Fruit fly (Drosophila melanogaster) whole organism, embryonic: ENCODE data around the gene Fic.

Experiments
- Antp ChIP-seq: fragments of 200-800 bp; sonication (Bioruptor generic); optimal IDR thresholded peaks from 3 replicates; lab custom pipeline; 2016; ENCODE audit warnings: missing biosample characterization, missing genetic modification characterization
- Asciz ChIP-seq: fragments of 200-800 bp; sonication (Bioruptor generic); optimal IDR thresholded peaks from 2 replicates; lab custom pipeline; 2017; ENCODE audit warnings: missing biosample characterization, mild to moderate bottlenecking, missing genetic modification characterization, missing genetic modification reagents
- CG11085 ChIP-seq: fragments of 200-800 bp; sonication (Bioruptor generic); IDR thresholded peaks from 2 replicates; pipeline ENCODE4 v1.3.6; 2022; ENCODE audit warnings: missing biosample characterization, missing genetic modification characterization
- CG11695 ChIP-seq: fragments of 200-800 bp; sonication (Bioruptor generic); IDR thresholded peaks from 3 replicates; pipeline ENCODE4 v1.3.6; 2022; ENCODE audit warnings: missing biosample characterization, missing genetic modification characterization
- CG12942 ChIP-seq: fragments of 200-800 bp; sonication (Bioruptor generic); optimal IDR thresholded peaks from 3 replicates; lab custom pipeline; 2016; ENCODE audit warnings: missing biosample characterization, missing genetic modification characterization
- CG14014 ChIP-seq: fragments of 200-800 bp; sonication (Bioruptor generic); IDR thresholded peaks from 2 replicates; pipeline ENCODE4 v1.3.6; 2022; ENCODE audit warnings: missing biosample characterization, missing genetic modification characterization
- CG15514 ChIP-seq: fragments of 200-800 bp; sonication (Bioruptor generic); optimal IDR thresholded peaks from 3 replicates; lab custom pipeline; 2017; ENCODE audit warnings: missing biosample characterization, missing genetic modification characterization, mild to moderate bottlenecking, moderate library complexity, missing genetic modification reagents
- CG16863 ChIP-seq: fragments of 200-800 bp; sonication (Bioruptor generic); optimal IDR thresholded peaks from 3 replicates; lab custom pipeline; 2016; ENCODE audit warnings: missing biosample characterization, missing genetic modification characterization
- CG18262 ChIP-seq: fragments of 200-800 bp; optimal IDR thresholded peaks from 3 replicates; lab custom pipeline; 2019; ENCODE audit warnings: missing biosample characterization, mild to moderate bottlenecking, missing genetic modification characterization, moderate library complexity
- CG30020 ChIP-seq: fragments of 200-800 bp; optimal IDR thresholded peaks from 2 replicates; lab custom pipeline; 2019; ENCODE audit warnings: missing biosample characterization, mild to moderate bottlenecking, missing genetic modification characterization, moderate library complexity
- CG31224 ChIP-seq: fragments of 200-800 bp; sonication (Bioruptor generic); IDR thresholded peaks from 2 replicates; pipeline ENCODE4 v1.3.6; 2022; ENCODE audit warnings: missing biosample characterization, missing genetic modification characterization
- CG4360 ChIP-seq: fragments of 200-800 bp; sonication (Bioruptor generic); IDR thresholded peaks from 2 replicates; pipeline ENCODE4 v1.3.6; 2022; ENCODE audit warnings: missing biosample characterization, missing genetic modification characterization
- CG6689 ChIP-seq: fragments of 200-800 bp; sonication (Bioruptor generic); IDR thresholded peaks from 2 replicates; pipeline ENCODE4 v1.3.6; 2022; ENCODE audit warnings: missing biosample characterization, missing genetic modification characterization
- CG6765 ChIP-seq: fragments of 200-800 bp; sonication (Bioruptor generic); optimal IDR thresholded peaks from 3 replicates; lab custom pipeline; 2017; ENCODE audit warnings: missing biosample characterization, mild to moderate bottlenecking, missing genetic modification characterization
- CG7928 ChIP-seq: fragments of 200-800 bp; sonication (Bioruptor generic); optimal IDR thresholded peaks from 2 replicates; lab custom pipeline; 2017; ENCODE audit warnings: missing biosample characterization, mild to moderate bottlenecking, missing genetic modification characterization
- CG8388 ChIP-seq: fragments of 200-800 bp; sonication (Bioruptor generic); optimal IDR thresholded peaks from 2 replicates; lab custom pipeline; 2019; ENCODE audit warnings: missing biosample characterization, mild to moderate bottlenecking, missing genetic modification characterization, moderate library complexity
- CG8478 ChIP-seq: fragments of >200 bp; optimal IDR thresholded peaks from 2 replicates; lab custom pipeline; 2018
- CG8765 ChIP-seq: fragments of 200-800 bp; sonication (Bioruptor generic); IDR thresholded peaks from 2 replicates; pipeline ENCODE4 v1.3.6; 2022; ENCODE audit warnings: missing biosample characterization, missing genetic modification characterization
- CG9609 ChIP-seq: fragments of 200-800 bp; sonication (Bioruptor generic); optimal IDR thresholded peaks from 3 replicates; lab custom pipeline; 2016; ENCODE audit warnings: missing biosample characterization, missing genetic modification characterization
- Chrac-16 ChIP-seq: fragments of 200-800 bp; sonication (Bioruptor generic); optimal IDR thresholded peaks from 3 replicates; lab custom pipeline; 2016; ENCODE audit warnings: missing biosample characterization, missing genetic modification characterization
- CkIIα-i1 ChIP-seq: fragments of 200-800 bp; sonication (Bioruptor generic); IDR thresholded peaks from 2 replicates; pipeline ENCODE4 v1.3.6; 2022; ENCODE audit warnings: missing biosample characterization, missing genetic modification characterization
- Dad ChIP-seq: fragments of 200-800 bp; sonication (Bioruptor generic); optimal IDR thresholded peaks from 3 replicates; lab custom pipeline; 2016; ENCODE audit warnings: missing biosample characterization, missing genetic modification characterization
- Dip2 ChIP-seq: fragments of 200-800 bp; sonication (Bioruptor generic); IDR thresholded peaks from 2 replicates; pipeline ENCODE4 v1.3.6; 2022; ENCODE audit warnings: missing biosample characterization, missing genetic modification characterization
- Doc2 ChIP-seq: fragments of 200-800 bp; sonication (Bioruptor generic); IDR thresholded peaks from 2 replicates; pipeline ENCODE4 v1.3.6; 2022; ENCODE audit warnings: missing biosample characterization, missing genetic modification characterization
- Ets97D ChIP-seq: fragments of 200-800 bp; sonication (Bioruptor generic); optimal IDR thresholded peaks from 3 replicates; lab custom pipeline; 2016; ENCODE audit warnings: missing biosample characterization, missing genetic modification characterization
- MESR4 ChIP-seq: fragments of 200-800 bp; sonication (Bioruptor generic); optimal IDR thresholded peaks from 2 replicates; lab custom pipeline; 2018; ENCODE audit warnings: missing biosample characterization, mild to moderate bottlenecking, missing genetic modification characterization, moderate library complexity
- Meics ChIP-seq: fragments of 200-800 bp; sonication (Bioruptor generic); optimal IDR thresholded peaks from 2 replicates; lab custom pipeline; 2017; ENCODE audit warnings: missing biosample characterization, mild to moderate bottlenecking, missing genetic modification characterization
- Sin3A ChIP-seq: fragments of >200 bp; optimal IDR thresholded peaks from 2 replicates; lab custom pipeline; 2018
- Tbp ChIP-seq: fragments of >200 bp; optimal IDR thresholded peaks from 2 replicates; lab custom pipeline; 2018; ENCODE audit warnings: missing biosample characterization, missing genetic modification characterization
- amos ChIP-seq: fragments of 200-800 bp; sonication (Bioruptor generic); IDR thresholded peaks from 2 replicates; pipeline ENCODE4 v1.3.6; 2022; ENCODE audit warnings: missing biosample characterization, missing genetic modification characterization; ENCODE audit not compliant: partially characterized antibody
- bigmax ChIP-seq: fragments of 200-800 bp; sonication (Bioruptor generic); optimal IDR thresholded peaks from 2 replicates; lab custom pipeline; 2018; ENCODE audit warnings: missing biosample characterization, mild to moderate bottlenecking, missing genetic modification characterization
- crol ChIP-seq: fragments of 200-800 bp; sonication (Bioruptor generic); IDR thresholded peaks from 2 replicates; pipeline ENCODE4 v1.3.6; 2022; ENCODE audit warnings: missing biosample characterization, missing genetic modification characterization
- danr ChIP-seq: fragments of 200-800 bp; sonication (Bioruptor generic); IDR thresholded peaks from 2 replicates; pipeline ENCODE4 v1.3.6; 2022; ENCODE audit warnings: missing biosample characterization, missing genetic modification characterization
- dati ChIP-seq: fragments of 200-800 bp; sonication (Bioruptor generic); IDR thresholded peaks from 2 replicates; pipeline ENCODE4 v1.3.6; 2022; ENCODE audit warnings: missing biosample characterization, missing genetic modification characterization
- eyg ChIP-seq: fragments of 200-800 bp; sonication (Bioruptor generic); optimal IDR thresholded peaks from 3 replicates; lab custom pipeline; 2016; ENCODE audit warnings: missing biosample characterization, missing genetic modification characterization
- fru ChIP-seq: fragments of >200 bp; optimal IDR thresholded peaks from 2 replicates; lab custom pipeline; 2017
- gcm ChIP-seq: fragments of 200-800 bp; sonication (Bioruptor generic); optimal IDR thresholded peaks from 2 replicates; lab custom pipeline; 2019; ENCODE audit warnings: missing biosample characterization, mild to moderate bottlenecking, missing genetic modification characterization, moderate library complexity
- gcm2 ChIP-seq: fragments of 200-800 bp; sonication (Bioruptor generic); optimal IDR thresholded peaks from 2 replicates; lab custom pipeline; 2016; ENCODE audit warnings: missing biosample characterization, missing genetic modification characterization
- grau ChIP-seq: fragments of 200-800 bp; optimal IDR thresholded peaks from 3 replicates; lab custom pipeline; 2019; ENCODE audit warnings: missing biosample characterization, mild to moderate bottlenecking, missing genetic modification characterization, moderate library complexity
- grn ChIP-seq: fragments of 200-800 bp; sonication (Bioruptor generic); optimal IDR thresholded peaks from 3 replicates; lab custom pipeline; 2017; ENCODE audit warnings: missing biosample characterization, missing genetic modification characterization
- jigr1 ChIP-seq: fragments of 200-800 bp; sonication (Bioruptor generic); IDR thresholded peaks from 3 replicates; pipeline ENCODE4 v1.3.6; 2022; ENCODE audit warnings: missing biosample characterization, missing genetic modification characterization
- kni ChIP-seq: fragments of 200-800 bp; sonication (Bioruptor generic); optimal IDR thresholded peaks from 3 replicates; lab custom pipeline; 2017; ENCODE audit warnings: mild to moderate bottlenecking, missing biosample characterization, missing genetic modification reagents, missing genetic modification characterization
- peb ChIP-seq: fragments of 200-800 bp; sonication (Bioruptor generic); IDR thresholded peaks from 2 replicates; pipeline ENCODE4 v1.3.6; 2022; ENCODE audit warnings: missing biosample characterization, missing genetic modification characterization
- pho ChIP-seq: fragments of 200-800 bp; sonication (Bioruptor generic); optimal IDR thresholded peaks from 2 replicates; lab custom pipeline; 2016; ENCODE audit warnings: missing biosample characterization, missing genetic modification characterization
- pzg ChIP-seq: fragments of 200-800 bp; sonication (Bioruptor generic); optimal IDR thresholded peaks from 3 replicates; lab custom pipeline; 2018; ENCODE audit warnings: missing biosample characterization, mild to moderate bottlenecking, missing genetic modification characterization, moderate library complexity
- sc ChIP-seq, 3 experiments: fragments of >200 bp in 2 of 3; fragments of 200-800 bp in 1 of 3; sonication (Bioruptor generic) in 1 of 3; optimal IDR thresholded peaks; 2 replicates in 2 of 3; 3 replicates in 1 of 3; lab custom pipeline; 2017; ENCODE audit warnings: mild to moderate bottlenecking in 1 of 3, missing biosample characterization in 1 of 3, missing genetic modification characterization in 1 of 3, missing genetic modification reagents in 1 of 3
- sens ChIP-seq: fragments of 200-800 bp; sonication (Bioruptor generic); peaks from one replicate; lab custom pipeline; 2016; ENCODE audit warnings: missing biosample characterization, missing genetic modification characterization
- sisA ChIP-seq: fragments of 200-800 bp; sonication (Bioruptor generic); IDR thresholded peaks from 2 replicates; pipeline ENCODE4 v1.3.6; 2022; ENCODE audit warnings: missing biosample characterization, missing genetic modification characterization
- trh ChIP-seq: fragments of 200-800 bp; sonication (Bioruptor generic); optimal IDR thresholded peaks from 2 replicates; lab custom pipeline; 2016; ENCODE audit warnings: missing biosample characterization, missing genetic modification characterization
- vvl ChIP-seq: fragments of 200-800 bp; sonication (Bioruptor generic); IDR thresholded peaks from 2 replicates; pipeline ENCODE4 v1.3.6; 2022; ENCODE audit warnings: missing biosample characterization, missing genetic modification characterization
- zen2 ChIP-seq: fragments of 200-800 bp; sonication (Bioruptor generic); IDR thresholded peaks from 3 replicates; pipeline ENCODE4 v1.3.6; 2022; ENCODE audit warnings: missing biosample characterization, missing genetic modification characterization; ENCODE audit not compliant: partially characterized antibody

Gene Fic

DNA sequence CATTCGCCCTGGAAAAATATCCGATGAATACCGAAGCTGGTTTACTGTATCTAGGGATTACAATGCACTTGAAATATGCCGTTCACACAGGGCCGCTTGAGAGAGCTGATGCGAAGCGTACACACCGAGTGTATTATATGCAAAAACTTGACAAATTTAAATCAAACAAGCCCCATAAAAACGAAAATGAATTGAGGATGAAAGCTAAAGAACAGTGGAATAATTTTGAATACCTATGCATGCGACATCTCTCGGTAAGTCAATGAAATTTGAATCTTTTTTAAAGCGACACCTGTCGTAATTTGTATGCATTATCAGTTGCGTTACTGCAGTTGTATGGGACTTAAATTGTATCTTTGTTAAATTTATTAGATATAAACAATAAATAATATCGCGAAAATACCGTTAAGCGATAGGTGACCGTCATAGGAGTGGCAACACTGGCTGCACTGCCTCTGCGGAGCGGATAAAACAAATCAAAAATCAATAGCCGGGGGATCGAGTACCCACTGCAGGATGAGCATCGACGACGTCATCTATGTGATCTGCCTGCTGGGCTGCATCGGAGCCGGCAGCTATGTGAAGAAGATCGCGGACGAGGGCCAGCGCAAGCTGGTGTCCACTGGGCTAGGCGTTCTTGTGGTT is 31.9 kb downstream of the Fic start, which contains the start of gene frj (continued):
- TF ChIP-seq Antp (GFP tag; lab: Kevin White, UChicago) (peak; percentile 79), CG30020 (tag; lab: Kevin White, UChicago) (peak; percentile 95), sens (GFP tag; lab: Kevin White, UChicago) (peak; percentile 91), danr (no peak), CG6765 (GFP tag; lab: Kevin White, UChicago) (no peak), Sin3A (lab: Kevin White, UChicago) (peak; percentile 91), CG6689 (peak; percentile 51), CG8478 (lab: Kevin White, UChicago) (no peak), pzg (peak; percentile 92), CkIIα-i1 (no peak), crol (GFP tag; lab: Robert Waterston, UW) (no peak; the same call in none of the 2 replicates), Meics (GFP tag; lab: Kevin White, UChicago) (peak; percentile 29), sc (optimal IDR thresholded peaks at IDR 0.05; lab: Kevin White, UChicago) (no peak), sc (GFP tag; optimal IDR thresholded peaks at IDR 0.05; lab: Kevin White, UChicago) (no peak), zen2 (GFP tag; lab: Robert Waterston, UW) (peak; percentile 33; the same call in 1 of the 3 replicates), sisA (GFP tag; lab: Robert Waterston, UW) (peak; percentile 68), CG7928 (peak; percentile 54), CG31224 (GFP tag; lab: Robert Waterston, UW) (0 out of 2 replicates have a peak, but pooled peaks have one; percentile 25), jigr1 (GFP tag; lab: Robert Waterston, UW) (0 out of 3 replicates have a peak, but pooled peaks have one; percentile 27), Asciz (no peak), CG8388 (GFP tag; lab: Kevin White, UChicago) (peak; percentile 45), trh (GFP tag; lab: Kevin White, UChicago) (no peak), CG9609 (GFP tag; lab: Kevin White, UChicago) (peak; percentile 85), CG18262 (peak; percentile 49), gcm2 (GFP tag; lab: Kevin White, UChicago) (no peak), Chrac-16 (GFP tag; lab: Kevin White, UChicago) (peak; percentile 63), eyg (GFP tag; lab: Kevin White, UChicago) (peak; percentile 42), grau (peak; percentile 77), Tbp (GFP tag; lab: Kevin White, UChicago) (no peak), CG15514 (peak; percentile 68), peb (GFP tag; lab: Robert Waterston, UW) (no peak; the same call in 1 of the 2 replicates), amos (GFP tag; lab: Robert Waterston, UW) (peak; percentile 66; the same call in 1 of the 2 replicates), CG11085 (GFP tag; lab: Robert Waterston, UW) (peak; percentile 61), bigmax (GFP tag; lab: Kevin White, UChicago) (no peak), Dip2 (GFP tag; lab: Robert Waterston, UW) (no peak), vvl (peak; percentile 82; the same call in 1 of the 2 replicates), dati (GFP tag; lab: Robert Waterston, UW) (no peak), Ets97D (GFP tag; lab: Kevin White, UChicago) (peak; percentile 90), CG8765 (GFP tag; lab: Robert Waterston, UW) (peak; percentile 60; the same call in 1 of the 2 replicates), Dad (peak; percentile 37), CG11695 (0 out of 3 replicates have a peak, but pooled peaks have one; percentile 30), CG4360 (GFP tag; lab: Robert Waterston, UW) (no peak), kni (no peak), MESR4 (GFP tag; lab: Kevin White, UChicago) (peak; percentile 29), gcm (GFP tag; lab: Kevin White, UChicago) (peak; percentile 10), CG16863 (GFP tag; lab: Kevin White, UChicago) (peak; percentile 57), CG12942 (GFP tag; lab: Kevin White, UChicago) (peak; percentile 70), CG14014 (GFP tag; lab: Robert Waterston, UW) (peak; percentile 64), grn (GFP tag; lab: Kevin White, UChicago) (no peak), fru (lab: Kevin White, UChicago) (no peak), pho (GFP tag; lab: Kevin White, UChicago) (peak; percentile 72), Doc2 (GFP tag; lab: Robert Waterston, UW) (no peak)
